Worm (Caenorhabditis elegans) whole organism, L2 larva: ENCODE measurements around the gene mab-21.

Source experiments
- C34F6.9 ChIP-seq: fragments of 150-350 bp; optimal IDR thresholded peaks from 2 replicates; lab custom pipeline; 2014; ENCODE audit warnings: missing biosample characterization, missing genetic modification characterization
- F13H6.1 ChIP-seq: sonication (generic microtip); optimal IDR thresholded peaks from 2 replicates; lab custom pipeline; 2016; ENCODE audit warnings: missing genetic modification characterization, missing compliant biosample characterization
- R02D3.7 ChIP-seq: fragments of 150-350 bp; optimal IDR thresholded peaks from 2 replicates; lab custom pipeline; 2014; ENCODE audit warnings: missing biosample characterization, missing genetic modification characterization
- Y55F3AM.14 ChIP-seq: fragments of 200-800 bp; sonication (Bioruptor generic); optimal IDR thresholded peaks from 2 replicates; lab custom pipeline; 2018; ENCODE audit warnings: mild to moderate bottlenecking, missing genetic modification characterization, missing compliant biosample characterization
- ZK546.5 ChIP-seq: sonication (generic microtip); optimal IDR thresholded peaks from 2 replicates; lab custom pipeline; 2017; ENCODE audit warnings: missing biosample characterization, missing genetic modification characterization
- alr-1 ChIP-seq: fragments of 150-350 bp; optimal IDR thresholded peaks from 2 replicates; lab custom pipeline; 2014; ENCODE audit warnings: missing biosample characterization, missing genetic modification characterization
- aly-2 ChIP-seq: fragments of 150-350 bp; optimal IDR thresholded peaks from 2 replicates; lab custom pipeline; 2014; ENCODE audit warnings: missing biosample characterization, missing genetic modification characterization
- ama-1 ChIP-seq: fragments of 150-350 bp; optimal IDR thresholded peaks from 2 replicates; lab custom pipeline; 2018; ENCODE audit warnings: inconsistent platforms
- blmp-1 ChIP-seq: sonication (generic microtip); optimal IDR thresholded peaks from 2 replicates; lab custom pipeline; 2017; ENCODE audit warnings: missing genetic modification characterization, mild to moderate bottlenecking, missing compliant biosample characterization, antibody characterized with exemption, moderate library complexity; ENCODE audit not compliant: insufficient read depth
- ceh-16 ChIP-seq: fragments of 150-350 bp; optimal IDR thresholded peaks from 2 replicates; lab custom pipeline; 2014; ENCODE audit warnings: missing biosample characterization, missing genetic modification characterization
- ceh-82 ChIP-seq: fragments of 150-350 bp; optimal IDR thresholded peaks from 2 replicates; lab custom pipeline; 2014; ENCODE audit warnings: missing biosample characterization, missing genetic modification characterization
- dmd-4 ChIP-seq: sonication (generic microtip); optimal IDR thresholded peaks from 2 replicates; lab custom pipeline; 2017; ENCODE audit warnings: missing biosample characterization, missing genetic modification characterization
- egl-27 ChIP-seq: sonication (generic microtip); optimal IDR thresholded peaks from 3 replicates; lab custom pipeline; 2017; ENCODE audit warnings: missing biosample characterization, missing genetic modification reagents, missing genetic modification characterization
- elt-1 ChIP-seq: fragments of 150-350 bp; optimal IDR thresholded peaks from 2 replicates; lab custom pipeline; 2014; ENCODE audit warnings: missing biosample characterization, missing genetic modification characterization
- elt-3 ChIP-seq: sonication (generic microtip); optimal IDR thresholded peaks from 2 replicates; lab custom pipeline; 2017; ENCODE audit warnings: missing biosample characterization, missing genetic modification characterization
- gmeb-1 ChIP-seq: fragments of 150-350 bp; optimal IDR thresholded peaks from 2 replicates; lab custom pipeline; 2014; ENCODE audit warnings: missing biosample characterization, missing genetic modification characterization
- lin-11 ChIP-seq: fragments of 150-350 bp; sonication (generic microtip); optimal IDR thresholded peaks from 2 replicates; lab custom pipeline; 2014; ENCODE audit warnings: missing biosample characterization, missing genetic modification characterization, inconsistent platforms, mixed read lengths
- lin-13 ChIP-seq: fragments of 150-350 bp; optimal IDR thresholded peaks from 2 replicates; lab custom pipeline; 2014; ENCODE audit warnings: missing biosample characterization, missing genetic modification reagents, missing genetic modification characterization
- lin-39 ChIP-seq: fragments of 150-350 bp; optimal IDR thresholded peaks from 2 replicates; lab custom pipeline; 2014; ENCODE audit warnings: missing biosample characterization, missing genetic modification reagents, missing genetic modification characterization
- lsy-2 ChIP-seq, 2 experiments: fragments of 150-350 bp in 1 of 2; sonication (generic microtip) in 1 of 2; optimal IDR thresholded peaks; 2 replicates each; lab custom pipeline; 2014 to 2017; ENCODE audit warnings: missing biosample characterization in 2 of 2, missing genetic modification characterization in 2 of 2
- mab-5 ChIP-seq: fragments of 150-350 bp; optimal IDR thresholded peaks from 2 replicates; lab custom pipeline; 2014; ENCODE audit warnings: missing biosample characterization, missing genetic modification characterization
- mbf-1 ChIP-seq: sonication (generic microtip); optimal IDR thresholded peaks from 2 replicates; lab custom pipeline; 2017; ENCODE audit warnings: missing biosample characterization, missing genetic modification characterization
- mdl-1 ChIP-seq, 2 experiments: fragments of 150-350 bp in 1 of 2; sonication (generic microtip) in 1 of 2; optimal IDR thresholded peaks; 2 replicates each; lab custom pipeline; 2017; ENCODE audit warnings: missing biosample characterization in 2 of 2, missing genetic modification characterization in 2 of 2
- nhr-10 ChIP-seq: sonication (generic microtip); optimal IDR thresholded peaks from 2 replicates; lab custom pipeline; 2017; ENCODE audit warnings: missing biosample characterization, missing genetic modification characterization
- nhr-11 ChIP-seq: fragments of 150-350 bp; optimal IDR thresholded peaks from 2 replicates; lab custom pipeline; 2014; ENCODE audit warnings: missing biosample characterization, missing genetic modification characterization
- nhr-12 ChIP-seq: fragments of 150-350 bp; optimal IDR thresholded peaks from 2 replicates; lab custom pipeline; 2014; ENCODE audit warnings: missing biosample characterization, missing genetic modification characterization
- nhr-21 ChIP-seq: fragments of 150-350 bp; optimal IDR thresholded peaks from 2 replicates; lab custom pipeline; 2014; ENCODE audit warnings: missing biosample characterization, missing genetic modification characterization
- nhr-23 ChIP-seq: fragments of 150-350 bp; optimal IDR thresholded peaks from 2 replicates; lab custom pipeline; 2014; ENCODE audit warnings: missing biosample characterization, missing genetic modification reagents, missing genetic modification characterization
- nhr-237 ChIP-seq: fragments of 150-350 bp; optimal IDR thresholded peaks from 2 replicates; lab custom pipeline; 2014; ENCODE audit warnings: missing biosample characterization, missing genetic modification characterization
- nhr-25 ChIP-seq: fragments of 150-350 bp; sonication (generic microtip); optimal IDR thresholded peaks from 3 replicates; lab custom pipeline; 2014; ENCODE audit warnings: missing biosample characterization, missing genetic modification characterization
- nhr-6 ChIP-seq: fragments of 150-350 bp; optimal IDR thresholded peaks from 2 replicates; lab custom pipeline; 2014; ENCODE audit warnings: missing biosample characterization, missing genetic modification characterization
- nhr-77 ChIP-seq: fragments of 150-350 bp; optimal IDR thresholded peaks from 2 replicates; lab custom pipeline; 2014; ENCODE audit warnings: missing biosample characterization, missing genetic modification characterization
- peb-1 ChIP-seq: fragments of 150-350 bp; optimal IDR thresholded peaks from 2 replicates; lab custom pipeline; 2014; ENCODE audit warnings: missing biosample characterization, missing genetic modification characterization
- sem-4 ChIP-seq: fragments of 150-350 bp; optimal IDR thresholded peaks from 2 replicates; lab custom pipeline; 2014; ENCODE audit warnings: missing biosample characterization, missing genetic modification reagents, missing genetic modification characterization
- skn-1 ChIP-seq: sonication (generic microtip); optimal IDR thresholded peaks from 2 replicates; lab custom pipeline; 2017; ENCODE audit warnings: missing biosample characterization, missing genetic modification characterization
- sma-3 ChIP-seq: sonication (generic microtip); optimal IDR thresholded peaks from 2 replicates; lab custom pipeline; 2016; ENCODE audit warnings: missing genetic modification reagents, missing genetic modification characterization, missing compliant biosample characterization
- sma-9 ChIP-seq, 2 experiments: fragments of 150-350 bp in 1 of 2; sonication (generic microtip) in 1 of 2; optimal IDR thresholded peaks; 2 replicates each; lab custom pipeline; 2014 to 2016; ENCODE audit warnings: missing genetic modification characterization in 2 of 2, mild to moderate bottlenecking in 1 of 2, missing biosample characterization in 1 of 2, missing compliant biosample characterization in 1 of 2, missing genetic modification reagents in 1 of 2, moderate library complexity in 1 of 2
- snpc-4 ChIP-seq: fragments of 150-350 bp; optimal IDR thresholded peaks from 2 replicates; lab custom pipeline; 2014; ENCODE audit warnings: missing biosample characterization, missing genetic modification characterization
- unc-39 ChIP-seq: fragments of 150-350 bp; optimal IDR thresholded peaks from 2 replicates; lab custom pipeline; 2014; ENCODE audit warnings: missing biosample characterization, missing genetic modification characterization
- unc-55 ChIP-seq: fragments of 150-350 bp; sonication (generic microtip); optimal IDR thresholded peaks from 3 replicates; lab custom pipeline; 2014; ENCODE audit warnings: missing biosample characterization, missing genetic modification reagents, missing genetic modification characterization
- unc-62 ChIP-seq: fragments of 150-350 bp; optimal IDR thresholded peaks from 2 replicates; lab custom pipeline; 2014; ENCODE audit warnings: missing biosample characterization, missing genetic modification reagents, missing genetic modification characterization
- zag-1 ChIP-seq: fragments of 150-350 bp; optimal IDR thresholded peaks from 2 replicates; lab custom pipeline; 2014; ENCODE audit warnings: missing biosample characterization, missing genetic modification characterization
- ztf-1 ChIP-seq: fragments of 200-800 bp; sonication (Bioruptor generic); conservative IDR thresholded peaks from 2 replicates; pipeline ENCODE4 v1.3.6; 2022; ENCODE audit warnings: missing genetic modification characterization, missing compliant biosample characterization
- ztf-4 ChIP-seq: fragments of 150-350 bp; optimal IDR thresholded peaks from 2 replicates; lab custom pipeline; 2014; ENCODE audit warnings: missing biosample characterization, missing genetic modification characterization

The mab-21 gene

ce11 chrIII:4578385-4578903, 22.1 kb upstream of the mab-21 start, which contains the start of the genes sel-5 and wdr-48 (continued):
- no peak for TF ChIP-seq ztf-1
- TF ChIP-seq unc-39 (tag; lab: Kevin White, UChicago) = no peak
- no peak for TF ChIP-seq dmd-4 (tag; lab: Kevin White, UChicago)
- peak; percentile 10 for TF ChIP-seq sma-3 (GFP tag; lab: Kevin White, UChicago)
- TF ChIP-seq, all 48 proteins: peak for 8

DNA sequence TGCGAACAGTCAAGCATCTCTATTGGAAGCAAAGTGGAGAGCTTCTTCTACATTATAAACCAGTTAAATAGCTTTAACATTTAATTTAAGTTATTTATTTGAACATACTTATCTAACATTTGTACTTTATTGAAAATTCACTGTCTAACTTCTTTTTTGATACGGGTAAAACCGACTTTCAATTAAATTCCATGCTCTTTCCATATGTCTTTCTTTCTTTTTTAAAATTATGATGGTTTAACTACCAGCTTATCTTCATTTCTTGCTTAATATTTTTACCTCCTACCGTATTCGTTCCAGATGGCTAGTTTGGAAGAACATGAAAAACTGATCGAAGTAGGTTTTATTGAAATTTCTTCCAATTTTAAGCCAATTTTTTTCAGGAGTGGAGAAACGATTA, 19.1 kb upstream of the mab-21 start, which contains the start of gene F35G12.12:
Gene F35G12.12 (plus strand): TSS at position 301 of the 400 bp plus-strand sequence.
- TF ChIP-seq ama-1 (lab: Kevin White, UChicago) = no peak
- TF ChIP-seq zag-1 = no peak
- TF ChIP-seq nhr-77 (tag; lab: Kevin White, UChicago) = no peak
- TF ChIP-seq unc-55 (GFP tag; lab: Kevin White, UChicago) = no peak
- no peak for TF ChIP-seq nhr-10 (tag; lab: Kevin White, UChicago)
- no peak for TF ChIP-seq sem-4 (tag; lab: Kevin White, UChicago)
- no peak for TF ChIP-seq alr-1 (tag; lab: Kevin White, UChicago)
- TF ChIP-seq elt-1 (tag; lab: Kevin White, UChicago) = no peak
- no peak for TF ChIP-seq nhr-11 (tag; lab: Kevin White, UChicago)
- no peak for TF ChIP-seq lin-11
- no peak for TF ChIP-seq C34F6.9 (tag; lab: Kevin White, UChicago)
- no peak for TF ChIP-seq nhr-12 (tag; lab: Kevin White, UChicago)
- TF ChIP-seq lin-39 = no peak

DNA sequence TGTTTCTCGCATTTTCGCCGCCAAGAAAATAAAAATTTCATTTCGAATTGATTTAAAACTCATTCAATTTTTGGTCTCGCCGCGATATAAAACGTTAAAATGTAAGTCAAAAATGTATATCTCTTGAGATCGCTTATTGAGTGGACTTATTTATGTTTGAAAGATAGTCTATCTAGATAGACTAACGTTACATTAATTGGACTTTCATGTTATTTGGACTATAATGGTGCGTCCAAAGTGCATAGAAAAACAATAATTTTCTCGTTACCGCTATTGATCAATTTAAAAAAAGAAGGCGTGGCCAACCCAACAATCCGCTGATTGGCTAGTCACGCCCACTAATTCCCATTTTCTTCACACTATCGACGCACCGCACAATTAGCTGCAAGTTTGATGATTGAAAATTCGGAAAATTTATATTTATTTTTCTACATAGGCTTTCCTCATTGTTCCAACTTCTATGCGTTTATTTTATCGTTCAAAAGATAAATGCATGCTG, 16.4 kb upstream of the mab-21 start, which contains the start of gene F35G12.5:
Gene F35G12.5 (plus strand): TSS at position 51 of the 499 bp plus-strand sequence.
- TF ChIP-seq mdl-1 (tag; optimal IDR thresholded peaks at IDR 0.05; lab: Kevin White, UChicago) (no peak), aly-2 (tag; lab: Kevin White, UChicago) (no peak), snpc-4 (tag; lab: Kevin White, UChicago) (no peak), mbf-1 (tag; lab: Kevin White, UChicago) (no peak), lin-11 (no peak), C34F6.9 (tag; lab: Kevin White, UChicago) (no peak), ZK546.5 (no peak), blmp-1 (no peak), ama-1 (lab: Kevin White, UChicago) (no peak), nhr-6 (no peak), unc-39 (tag; lab: Kevin White, UChicago) (no peak), ztf-4 (tag; lab: Kevin White, UChicago) (no peak)

DNA sequence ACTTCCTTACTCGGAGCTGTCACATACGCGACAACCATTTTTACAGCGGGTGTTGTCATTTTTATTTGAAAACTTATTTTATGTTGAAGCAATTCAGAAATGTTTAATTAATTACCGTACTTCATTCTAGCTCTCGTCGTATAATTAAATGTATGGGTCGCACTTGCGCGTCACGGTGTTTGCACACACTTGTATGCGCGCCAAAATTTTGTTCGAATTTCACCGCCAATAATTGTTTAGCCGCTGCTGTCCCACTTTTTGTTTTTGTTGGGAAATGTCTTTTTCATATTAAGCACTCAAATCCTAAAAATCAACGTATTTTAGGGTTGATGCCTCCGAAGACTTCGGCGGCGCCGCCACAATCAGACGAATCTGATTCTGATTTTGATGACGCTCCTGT, 13.4 kb upstream of the mab-21 start, which contains the start of the genes F35G12.7 and smc-4:
Gene F35G12.7 (minus strand): TSS at position 154 of the 400 bp plus-strand sequence.
Gene smc-4 (plus strand): TSS at position 325 of the 400 bp plus-strand sequence.
- TF ChIP-seq egl-27 (no peak), gmeb-1 (tag; lab: Kevin White, UChicago) (peak; percentile 81), ztf-1 (no peak), nhr-12 (tag; lab: Kevin White, UChicago) (no peak), lsy-2 (tag; optimal IDR thresholded peaks at IDR 0.05; lab: Kevin White, UChicago) (peak; percentile 80 to 95), nhr-25 (tag; lab: Kevin White, UChicago) (no peak), alr-1 (tag; lab: Kevin White, UChicago) (no peak), elt-3 (tag; lab: Kevin White, UChicago) (no peak), aly-2 (tag; lab: Kevin White, UChicago) (no peak), sma-9 (GFP tag; optimal IDR thresholded peaks at IDR 0.05; lab: Kevin White, UChicago) (peak; percentile 54), sma-9 (tag; optimal IDR thresholded peaks at IDR 0.05; lab: Kevin White, UChicago) (no peak), Y55F3AM.14 (GFP tag; lab: Kevin White, UChicago) (no peak), nhr-23 (no peak), skn-1 (tag; lab: Kevin White, UChicago) (no peak), nhr-10 (tag; lab: Kevin White, UChicago) (no peak), blmp-1 (no peak), lin-13 (GFP tag; lab: Kevin White, UChicago) (no peak), ZK546.5 (no peak), ama-1 (lab: Kevin White, UChicago) (no peak), mdl-1 (tag; optimal IDR thresholded peaks at IDR 0.05; lab: Kevin White, UChicago) (no peak), unc-62 (GFP tag; lab: Kevin White, UChicago) (no peak), F13H6.1 (tag; lab: Kevin White, UChicago) (peak; percentile 33), zag-1 (no peak), R02D3.7 (tag; lab: Kevin White, UChicago) (no peak), ztf-4 (tag; lab: Kevin White, UChicago) (no peak), unc-55 (GFP tag; lab: Kevin White, UChicago) (peak; percentile 72), ceh-16 (no peak), sma-3 (GFP tag; lab: Kevin White, UChicago) (peak; percentile 7), ceh-82 (tag; lab: Kevin White, UChicago) (no peak), nhr-6 (no peak), unc-39 (tag; lab: Kevin White, UChicago) (no peak), peb-1 (tag; lab: Kevin White, UChicago) (no peak), nhr-237 (tag; lab: Kevin White, UChicago) (no peak), nhr-21 (tag; lab: Kevin White, UChicago) (peak; percentile 29), nhr-11 (tag; lab: Kevin White, UChicago) (no peak), C34F6.9 (tag; lab: Kevin White, UChicago) (peak; percentile 69), mab-5 (tag; lab: Kevin White, UChicago) (no peak), sem-4 (tag; lab: Kevin White, UChicago) (no peak), lin-39 (no peak)
